Fruit fly (Drosophila melanogaster) whole organism, embryonic: ENCODE results near the gene CG2712.

Experiments used
- Asciz ChIP-seq: fragments of 200-800 bp; sonication (Bioruptor generic); optimal IDR thresholded peaks from 2 replicates; lab custom pipeline; 2017; ENCODE audit warnings: missing biosample characterization, mild to moderate bottlenecking, missing genetic modification characterization, missing genetic modification reagents
- CG11093 ChIP-seq: fragments of 200-800 bp; sonication (Bioruptor generic); IDR thresholded peaks from 3 replicates; pipeline ENCODE4 v1.3.6; 2022; ENCODE audit warnings: missing biosample characterization, missing genetic modification characterization
- CG11398 ChIP-seq: fragments of 200-800 bp; sonication (Bioruptor generic); optimal IDR thresholded peaks from 2 replicates; lab custom pipeline; 2016; ENCODE audit warnings: missing biosample characterization, missing genetic modification characterization
- CG11504 ChIP-seq: fragments of 200-800 bp; sonication (Bioruptor generic); optimal IDR thresholded peaks from 3 replicates; lab custom pipeline; 2019; ENCODE audit warnings: missing biosample characterization, mild to moderate bottlenecking, missing genetic modification characterization, moderate library complexity
- CG12659 ChIP-seq: fragments of 200-800 bp; sonication (Bioruptor generic); optimal IDR thresholded peaks from 3 replicates; lab custom pipeline; 2017; ENCODE audit warnings: mild to moderate bottlenecking, missing biosample characterization, missing genetic modification reagents, missing genetic modification characterization
- CG17186 ChIP-seq: fragments of 200-800 bp; sonication (Bioruptor generic); optimal IDR thresholded peaks from 3 replicates; lab custom pipeline; 2017; ENCODE audit warnings: missing biosample characterization, missing genetic modification reagents, missing genetic modification characterization
- CG17829 ChIP-seq: fragments of 200-800 bp; optimal IDR thresholded peaks from 2 replicates; lab custom pipeline; 2019; ENCODE audit warnings: missing biosample characterization, mild to moderate bottlenecking, missing genetic modification characterization, moderate library complexity
- CG18599 ChIP-seq: fragments of 200-800 bp; sonication (Bioruptor generic); optimal IDR thresholded peaks from 3 replicates; lab custom pipeline; 2017; ENCODE audit warnings: missing biosample characterization, missing genetic modification characterization, mild to moderate bottlenecking, moderate library complexity, missing genetic modification reagents
- CG5953 ChIP-seq: fragments of 200-800 bp; sonication (Bioruptor generic); IDR thresholded peaks from 2 replicates; pipeline ENCODE4 v1.3.6; 2022; ENCODE audit warnings: missing biosample characterization, missing genetic modification characterization
- CG8924 ChIP-seq: fragments of 200-800 bp; optimal IDR thresholded peaks from 3 replicates; lab custom pipeline; 2019; ENCODE audit warnings: missing biosample characterization, mild to moderate bottlenecking, missing genetic modification characterization, moderate library complexity
- CG9437 ChIP-seq: fragments of 200-800 bp; sonication (Bioruptor generic); optimal IDR thresholded peaks from 2 replicates; lab custom pipeline; 2018; ENCODE audit warnings: missing biosample characterization, mild to moderate bottlenecking, missing genetic modification characterization
- CHES-1-like ChIP-seq: fragments of 200-800 bp; sonication (Bioruptor generic); optimal IDR thresholded peaks from 2 replicates; lab custom pipeline; 2016; ENCODE audit warnings: missing biosample characterization, missing genetic modification characterization
- CoRest ChIP-seq: fragments of 200-800 bp; sonication (Bioruptor generic); optimal IDR thresholded peaks from 3 replicates; lab custom pipeline; 2018; ENCODE audit warnings: missing biosample characterization, mild to moderate bottlenecking, missing genetic modification characterization, moderate library complexity
- CrebB ChIP-seq: fragments of 200-800 bp; sonication (Bioruptor generic); optimal IDR thresholded peaks from 3 replicates; lab custom pipeline; 2018; ENCODE audit warnings: missing biosample characterization, mild to moderate bottlenecking, missing genetic modification characterization
- Elba2 ChIP-seq: fragments of 200-800 bp; sonication (Bioruptor generic); optimal IDR thresholded peaks from 3 replicates; lab custom pipeline; 2016; ENCODE audit warnings: missing biosample characterization, missing genetic modification characterization
- Ets97D ChIP-seq: fragments of 200-800 bp; sonication (Bioruptor generic); optimal IDR thresholded peaks from 3 replicates; lab custom pipeline; 2016; ENCODE audit warnings: missing biosample characterization, missing genetic modification characterization
- HLHmδ ChIP-seq: fragments of 200-800 bp; sonication (Bioruptor generic); optimal IDR thresholded peaks from 2 replicates; lab custom pipeline; 2018; ENCODE audit warnings: missing biosample characterization, mild to moderate bottlenecking, missing genetic modification characterization, moderate library complexity
- Hmr ChIP-seq: fragments of 200-800 bp; sonication (Bioruptor generic); optimal IDR thresholded peaks from 3 replicates; lab custom pipeline; 2017; ENCODE audit warnings: mild to moderate bottlenecking, missing biosample characterization, missing genetic modification reagents, missing genetic modification characterization
- Sin3A ChIP-seq: fragments of >200 bp; optimal IDR thresholded peaks from 2 replicates; lab custom pipeline; 2018
- Six4 ChIP-seq: fragments of 200-800 bp; sonication (Bioruptor generic); optimal IDR thresholded peaks from 2 replicates; lab custom pipeline; 2016; ENCODE audit warnings: missing biosample characterization, missing genetic modification characterization
- Xbp1 ChIP-seq: fragments of 200-800 bp; sonication (Bioruptor generic); optimal IDR thresholded peaks from 3 replicates; lab custom pipeline; 2016; ENCODE audit warnings: missing biosample characterization, mild to moderate bottlenecking, missing genetic modification characterization
- Xrp1 ChIP-seq: fragments of 200-800 bp; sonication (Bioruptor generic); IDR thresholded peaks from 2 replicates; pipeline ENCODE4 v1.3.6; 2022; ENCODE audit warnings: missing biosample characterization, missing genetic modification characterization
- abd-A ChIP-seq: fragments of 200-800 bp; sonication (Bioruptor generic); optimal IDR thresholded peaks from 3 replicates; lab custom pipeline; 2019; ENCODE audit warnings: missing biosample characterization, mild to moderate bottlenecking, missing genetic modification characterization, moderate library complexity
- amos ChIP-seq: fragments of 200-800 bp; sonication (Bioruptor generic); IDR thresholded peaks from 2 replicates; pipeline ENCODE4 v1.3.6; 2022; ENCODE audit warnings: missing biosample characterization, missing genetic modification characterization; ENCODE audit not compliant: partially characterized antibody
- aop ChIP-seq: fragments of 200-800 bp; sonication (Bioruptor generic); IDR thresholded peaks from 2 replicates; pipeline ENCODE4 v1.3.6; 2022; ENCODE audit warnings: missing biosample characterization, missing genetic modification characterization
- ash1 ChIP-seq: fragments of 200-800 bp; sonication (Bioruptor generic); optimal IDR thresholded peaks from 2 replicates; lab custom pipeline; 2018; ENCODE audit warnings: missing biosample characterization, mild to moderate bottlenecking, missing genetic modification characterization
- az2 ChIP-seq: fragments of 200-800 bp; sonication (Bioruptor generic); optimal IDR thresholded peaks from 3 replicates; lab custom pipeline; 2016; ENCODE audit warnings: missing biosample characterization, missing genetic modification characterization
- bigmax ChIP-seq: fragments of 200-800 bp; sonication (Bioruptor generic); optimal IDR thresholded peaks from 2 replicates; lab custom pipeline; 2018; ENCODE audit warnings: missing biosample characterization, mild to moderate bottlenecking, missing genetic modification characterization
- dan ChIP-seq: fragments of 200-800 bp; sonication (Bioruptor generic); IDR thresholded peaks from 2 replicates; pipeline ENCODE4 v1.3.6; 2022; ENCODE audit warnings: missing biosample characterization, missing genetic modification characterization
- dmrt11E ChIP-seq: fragments of 200-800 bp; sonication (Bioruptor generic); optimal IDR thresholded peaks from 3 replicates; lab custom pipeline; 2018; ENCODE audit warnings: missing biosample characterization, mild to moderate bottlenecking, missing genetic modification characterization, moderate library complexity
- ems ChIP-seq: fragments of 200-800 bp; sonication (Bioruptor generic); optimal IDR thresholded peaks from 3 replicates; lab custom pipeline; 2016; ENCODE audit warnings: missing biosample characterization, missing genetic modification characterization
- gce ChIP-seq: fragments of 200-800 bp; sonication (Bioruptor generic); IDR thresholded peaks from 3 replicates; pipeline ENCODE4 v1.3.6; 2022; ENCODE audit warnings: missing biosample characterization, missing genetic modification characterization
- gt ChIP-seq: fragments of 200-800 bp; sonication (Bioruptor generic); IDR thresholded peaks from 2 replicates; pipeline ENCODE4 v1.3.6; 2022; ENCODE audit warnings: missing biosample characterization, missing genetic modification characterization
- ind ChIP-seq: fragments of 200-800 bp; sonication (Bioruptor generic); optimal IDR thresholded peaks from 3 replicates; lab custom pipeline; 2016; ENCODE audit warnings: missing biosample characterization, missing genetic modification characterization
- jigr1 ChIP-seq: fragments of 200-800 bp; sonication (Bioruptor generic); IDR thresholded peaks from 3 replicates; pipeline ENCODE4 v1.3.6; 2022; ENCODE audit warnings: missing biosample characterization, missing genetic modification characterization
- lilli ChIP-seq: fragments of 200-800 bp; sonication (Bioruptor generic); optimal IDR thresholded peaks from 3 replicates; lab custom pipeline; 2016; ENCODE audit warnings: missing biosample characterization, missing genetic modification characterization
- lola ChIP-seq, 3 experiments: fragments of >200 bp in 2 of 3; fragments of 200-800 bp in 1 of 3; sonication (Bioruptor generic) in 1 of 3; optimal IDR thresholded peaks; 2 replicates each; lab custom pipeline; 2017 to 2019; ENCODE audit warnings: missing biosample characterization in 3 of 3, missing genetic modification characterization in 3 of 3, mild to moderate bottlenecking in 1 of 3, moderate library complexity in 1 of 3
- lov ChIP-seq, 2 experiments: fragments of 200-800 bp in 1 of 2; fragments of >200 bp in 1 of 2; sonication (Bioruptor generic) in 1 of 2; IDR thresholded peaks in 1 of 2; optimal IDR thresholded peaks in 1 of 2; 2 replicates in 1 of 2; 3 replicates in 1 of 2; pipeline versions ENCODE4 v1.3.6 to Lab custom; 2017 to 2022; ENCODE audit warnings: missing biosample characterization in 1 of 2, missing genetic modification characterization in 1 of 2
- mirr ChIP-seq: fragments of 200-800 bp; sonication (Bioruptor generic); optimal IDR thresholded peaks from 3 replicates; lab custom pipeline; 2018; ENCODE audit warnings: missing biosample characterization, mild to moderate bottlenecking, missing genetic modification characterization
- oc ChIP-seq: fragments of 200-800 bp; sonication (Bioruptor generic); optimal IDR thresholded peaks from 2 replicates; lab custom pipeline; 2018; ENCODE audit warnings: missing biosample characterization, mild to moderate bottlenecking, missing genetic modification characterization, moderate library complexity
- otp ChIP-seq: fragments of 200-800 bp; sonication (Bioruptor generic); IDR thresholded peaks from 3 replicates; pipeline ENCODE4, ENCODE4 v1.3.6; 2022; ENCODE audit warnings: missing biosample characterization, missing genetic modification characterization
- pzg ChIP-seq: fragments of 200-800 bp; sonication (Bioruptor generic); optimal IDR thresholded peaks from 3 replicates; lab custom pipeline; 2018; ENCODE audit warnings: missing biosample characterization, mild to moderate bottlenecking, missing genetic modification characterization, moderate library complexity
- run ChIP-seq: fragments of 200-800 bp; sonication (Bioruptor generic); optimal IDR thresholded peaks from 3 replicates; lab custom pipeline; 2018; ENCODE audit warnings: missing biosample characterization, mild to moderate bottlenecking, missing genetic modification characterization
- sc ChIP-seq, 3 experiments: fragments of >200 bp in 2 of 3; fragments of 200-800 bp in 1 of 3; sonication (Bioruptor generic) in 1 of 3; optimal IDR thresholded peaks; 2 replicates in 2 of 3; 3 replicates in 1 of 3; lab custom pipeline; 2017; ENCODE audit warnings: mild to moderate bottlenecking in 1 of 3, missing biosample characterization in 1 of 3, missing genetic modification characterization in 1 of 3, missing genetic modification reagents in 1 of 3
- slbo ChIP-seq: fragments of 200-800 bp; sonication (Bioruptor generic); IDR thresholded peaks from 2 replicates; pipeline ENCODE4 v1.3.6; 2022; ENCODE audit warnings: missing biosample characterization, missing genetic modification characterization
- sqz ChIP-seq: fragments of 200-800 bp; sonication (Bioruptor generic); optimal IDR thresholded peaks from 3 replicates; lab custom pipeline; 2018; ENCODE audit warnings: missing biosample characterization, mild to moderate bottlenecking, missing genetic modification characterization
- tap ChIP-seq: fragments of 200-800 bp; optimal IDR thresholded peaks from 3 replicates; lab custom pipeline; 2019; ENCODE audit warnings: missing biosample characterization, mild to moderate bottlenecking, missing genetic modification characterization, moderate library complexity
- tio ChIP-seq: fragments of 200-800 bp; sonication (Bioruptor generic); optimal IDR thresholded peaks from 2 replicates; lab custom pipeline; 2017; ENCODE audit warnings: missing biosample characterization, missing genetic modification characterization, inconsistent platforms
- trh ChIP-seq: fragments of 200-800 bp; sonication (Bioruptor generic); optimal IDR thresholded peaks from 2 replicates; lab custom pipeline; 2016; ENCODE audit warnings: missing biosample characterization, missing genetic modification characterization

CG2712 gene

dm6 chrX:2703693-2704092 lies 28.6 kb upstream of the CG2712 start, which contains the start of gene Ugalt (continued):
- peak; percentile 100 for TF ChIP-seq slbo (GFP tag; lab: Robert Waterston, UW)
- TF ChIP-seq Sin3A: no peak
- TF ChIP-seq CG5953 (GFP tag; lab: Robert Waterston, UW): peak; percentile 100
- peak in 1 of 3 experiments; percentile 100 for TF ChIP-seq lola (GFP tag; optimal IDR thresholded peaks at IDR 0.05; lab: Kevin White, UChicago)
- peak; percentile 94 for TF ChIP-seq bigmax (GFP tag; lab: Kevin White, UChicago)
- TF ChIP-seq aop (GFP tag; lab: Robert Waterston, UW): peak; percentile 100
- peak; percentile 100 for TF ChIP-seq sqz (GFP tag; lab: Kevin White, UChicago)
- peak; percentile 100 for TF ChIP-seq CHES-1-like (GFP tag; lab: Kevin White, UChicago)
- TF ChIP-seq gt: peak; percentile 100
- TF ChIP-seq abd-A: peak; percentile 100
- TF ChIP-seq CG17186: peak; percentile 98
- peak; percentile 100 for TF ChIP-seq tio
- peak; percentile 100 for TF ChIP-seq CG8924 (tag; lab: Kevin White, UChicago)
- peak; percentile 99 for TF ChIP-seq CG11504 (tag; lab: Kevin White, UChicago)
- TF ChIP-seq ash1 (GFP tag; lab: Kevin White, UChicago): peak; percentile 100
- peak; percentile 97 for TF ChIP-seq CG9437 (GFP tag; lab: Kevin White, UChicago)
- TF ChIP-seq trh: peak; percentile 100
- TF ChIP-seq amos (GFP tag; lab: Robert Waterston, UW): peak; percentile 36; the same call in 1 of the 2 replicates
- peak; percentile 100 for TF ChIP-seq tap
- TF ChIP-seq CrebB (tag; lab: Kevin White, UChicago): peak; percentile 100
- TF ChIP-seq CG11093: peak; percentile 100
- TF ChIP-seq mirr: peak; percentile 100
- peak; percentile 100 for TF ChIP-seq Xrp1
- peak; percentile 98 for TF ChIP-seq Elba2 (GFP tag; lab: Kevin White, UChicago)
- peak; percentile 100 for TF ChIP-seq CG11398 (GFP tag; lab: Kevin White, UChicago)
- peak; percentile 100 for TF ChIP-seq lilli (GFP tag; lab: Kevin White, UChicago)
- TF ChIP-seq dan: peak; percentile 100
- peak; percentile 98 for TF ChIP-seq HLHmδ (GFP tag; lab: Kevin White, UChicago)
- peak; percentile 100 for TF ChIP-seq Hmr (GFP tag; lab: Kevin White, UChicago)
- TF ChIP-seq CG17829: peak; percentile 100
- peak; percentile 100 for TF ChIP-seq Six4
- TF ChIP-seq Asciz (GFP tag; lab: Kevin White, UChicago): peak; percentile 100
- TF ChIP-seq gce (GFP tag; lab: Robert Waterston, UW): peak; percentile 100
- TF ChIP-seq dmrt11E (tag; lab: Kevin White, UChicago): peak; percentile 99
- TF ChIP-seq jigr1 (GFP tag; lab: Robert Waterston, UW): peak; percentile 100
- peak; percentile 100 for TF ChIP-seq CG12659 (GFP tag; lab: Kevin White, UChicago)
- peak; percentile 100 for TF ChIP-seq ems (GFP tag; lab: Kevin White, UChicago)
- peak; percentile 100 for TF ChIP-seq oc
- TF ChIP-seq sc (optimal IDR thresholded peaks at IDR 0.05; lab: Kevin White, UChicago): no peak
- peak; percentile 100 for TF ChIP-seq sc (GFP tag; optimal IDR thresholded peaks at IDR 0.05; lab: Kevin White, UChicago)
- peak; percentile 100 for TF ChIP-seq run (tag; lab: Kevin White, UChicago)
- TF ChIP-seq CG18599: peak; percentile 100
- peak; percentile 100 for TF ChIP-seq otp (GFP tag; lab: Robert Waterston, UW)
- peak; percentile 98 for TF ChIP-seq Ets97D (GFP tag; lab: Kevin White, UChicago)
- peak; percentile 100 for TF ChIP-seq CoRest
- TF ChIP-seq lov (optimal IDR thresholded peaks at IDR 0.05; lab: Kevin White, UChicago): no peak
- TF ChIP-seq lov (GFP tag; IDR thresholded peaks at IDR 0.05; lab: Robert Waterston, UW): peak; percentile 100
- peak; percentile 100 for TF ChIP-seq ind
- TF ChIP-seq Xbp1: peak; percentile 100
- TF ChIP-seq pzg (GFP tag; lab: Kevin White, UChicago): peak; percentile 89
- TF ChIP-seq az2 (GFP tag; lab: Kevin White, UChicago): peak; percentile 100
